Worm (Caenorhabditis elegans) whole organism, young adult: Measurements from ENCODE around the gene sqst-3.
A peak's percentile ranks its signal among the peaks of the same experiment; 100 is the strongest.

ENCODE experiments used
- B0019.2 ChIP-seq: fragments of 200-800 bp; sonication (Bioruptor generic); conservative IDR thresholded peaks from 2 replicates; pipeline ENCODE4 v1.3.6; 2022; ENCODE audit warnings: missing genetic modification reagents, missing genetic modification characterization, missing compliant biosample characterization
- B0035.1 ChIP-seq: sonication (generic microtip); optimal IDR thresholded peaks from 2 replicates; lab custom pipeline; 2016; ENCODE audit warnings: missing genetic modification characterization, mild to moderate bottlenecking, missing compliant biosample characterization, missing genotype, missing genetic modification reagents
- B0261.1 ChIP-seq: sonication (generic microtip); optimal IDR thresholded peaks from 2 replicates; lab custom pipeline; 2016; ENCODE audit warnings: mild to moderate bottlenecking, missing genetic modification characterization, moderate library complexity, missing compliant biosample characterization
- F33H1.4 ChIP-seq: fragments of 200-800 bp; sonication (Bioruptor generic); IDR thresholded peaks from 2 replicates; pipeline ENCODE4 v1.3.6; 2022; ENCODE audit warnings: missing genetic modification reagents, missing genetic modification characterization, missing compliant biosample characterization
- F52B5.7 ChIP-seq: sonication (generic microtip); optimal IDR thresholded peaks from 2 replicates; lab custom pipeline; 2016; ENCODE audit warnings: mild to moderate bottlenecking, missing genetic modification characterization, missing compliant biosample characterization
- F55B11.4 ChIP-seq: sonication (generic microtip); optimal IDR thresholded peaks from 2 replicates; lab custom pipeline; 2016; ENCODE audit warnings: missing compliant biosample characterization, missing genetic modification characterization, borderline replicate concordance; ENCODE audit not compliant: insufficient read depth
- F57A8.1 ChIP-seq: fragments of 200-800 bp; sonication (Bioruptor generic); optimal IDR thresholded peaks from 2 replicates; lab custom pipeline; 2018; ENCODE audit warnings: mild to moderate bottlenecking, missing genetic modification characterization, moderate library complexity, missing compliant biosample characterization
- K11D2.4 ChIP-seq: fragments of 200-800 bp; sonication (Bioruptor generic); IDR thresholded peaks from 2 replicates; pipeline ENCODE4 v1.3.6; 2022; ENCODE audit warnings: missing genetic modification reagents, missing genetic modification characterization, missing compliant biosample characterization
- K12H6.12 ChIP-seq: fragments of 200-800 bp; sonication (Bioruptor generic); optimal IDR thresholded peaks from 2 replicates; lab custom pipeline; 2018; ENCODE audit warnings: mild to moderate bottlenecking, missing genetic modification characterization, missing compliant biosample characterization
- T07F8.4 ChIP-seq: sonication (generic microtip); optimal IDR thresholded peaks from 2 replicates; lab custom pipeline; 2016; ENCODE audit warnings: mild to moderate bottlenecking, missing genetic modification characterization, moderate library complexity, missing compliant biosample characterization
- Y53G8AR.9 ChIP-seq: fragments of 200-800 bp; sonication (Bioruptor generic); conservative IDR thresholded peaks from 2 replicates; pipeline ENCODE4 v1.3.6; 2022; ENCODE audit warnings: missing genetic modification reagents, missing genetic modification characterization, missing compliant biosample characterization
- attf-3 ChIP-seq: fragments of 200-800 bp; sonication (Bioruptor generic); conservative IDR thresholded peaks from 2 replicates; pipeline ENCODE4 v1.3.6; 2022; ENCODE audit warnings: missing genetic modification reagents, missing genetic modification characterization, missing compliant biosample characterization
- attf-5 ChIP-seq: fragments of 200-800 bp; sonication (Bioruptor generic); optimal IDR thresholded peaks from 2 replicates; lab custom pipeline; 2018; ENCODE audit warnings: mild to moderate bottlenecking, missing genetic modification characterization, missing compliant biosample characterization
- ccch-3 ChIP-seq: fragments of 200-800 bp; sonication (Bioruptor generic); optimal IDR thresholded peaks from 2 replicates; lab custom pipeline; 2018; ENCODE audit warnings: mild to moderate bottlenecking, missing genetic modification characterization, missing compliant biosample characterization
- cebp-1 ChIP-seq, 2 experiments: fragments of 200-800 bp in 1 of 2; sonication (Bioruptor generic) in 1 of 2; sonication (generic microtip) in 1 of 2; IDR thresholded peaks in 1 of 2; optimal IDR thresholded peaks in 1 of 2; 2 replicates each; pipeline versions ENCODE4 v1.3.6 to Lab custom; 2017 to 2022; ENCODE audit warnings: missing compliant biosample characterization in 2 of 2, missing genetic modification characterization in 2 of 2, mild to moderate bottlenecking in 1 of 2, missing genetic modification reagents in 1 of 2, moderate library complexity in 1 of 2
- cebp-2 ChIP-seq: fragments of 200-800 bp; sonication (Bioruptor generic); IDR thresholded peaks from 2 replicates; pipeline ENCODE4 v1.3.6; 2022; ENCODE audit warnings: missing genetic modification characterization, missing compliant biosample characterization
- ceh-40 ChIP-seq: fragments of 200-800 bp; sonication (Bioruptor generic); IDR thresholded peaks from 2 replicates; pipeline ENCODE4 v1.3.6; 2022; ENCODE audit warnings: missing genetic modification characterization, missing compliant biosample characterization
- gei-17 ChIP-seq: fragments of 200-800 bp; sonication (Bioruptor generic); optimal IDR thresholded peaks from 2 replicates; lab custom pipeline; 2018; ENCODE audit warnings: mild to moderate bottlenecking, missing genetic modification characterization, missing compliant biosample characterization
- hlh-12 ChIP-seq: sonication (generic microtip); optimal IDR thresholded peaks from 2 replicates; lab custom pipeline; 2016; ENCODE audit warnings: missing genetic modification characterization, missing compliant biosample characterization
- hmg-20 ChIP-seq: fragments of 200-800 bp; sonication (Bioruptor generic); IDR thresholded peaks from 2 replicates; pipeline ENCODE4 v1.3.6; 2022; ENCODE audit warnings: missing genetic modification reagents, missing genetic modification characterization, missing compliant biosample characterization
- lag-1 ChIP-seq: fragments of 200-800 bp; sonication (Bioruptor generic); IDR thresholded peaks from 2 replicates; pipeline ENCODE4 v1.3.6; 2022; ENCODE audit warnings: missing genetic modification reagents, missing genetic modification characterization, missing compliant biosample characterization
- lin-35 ChIP-seq, 3 experiments: fragments of 150-350 bp in 2 of 3; sonication (generic microtip) in 1 of 3; optimal IDR thresholded peaks; 2 replicates each; lab custom pipeline; 2014 to 2018; ENCODE audit warnings: missing biosample characterization in 3 of 3, missing genetic modification characterization in 3 of 3, missing genetic modification reagents in 3 of 3
- lin-40 ChIP-seq: sonication (generic microtip); optimal IDR thresholded peaks from 2 replicates; lab custom pipeline; 2016; ENCODE audit warnings: missing genetic modification characterization, mild to moderate bottlenecking, missing compliant biosample characterization, missing genotype, missing genetic modification reagents
- lsl-1 ChIP-seq: fragments of 200-800 bp; sonication (Bioruptor generic); optimal IDR thresholded peaks from 2 replicates; lab custom pipeline; 2018; ENCODE audit warnings: mild to moderate bottlenecking, missing genetic modification characterization, moderate library complexity, missing compliant biosample characterization
- madf-10 ChIP-seq: sonication (generic microtip); optimal IDR thresholded peaks from 2 replicates; lab custom pipeline; 2016; ENCODE audit warnings: mild to moderate bottlenecking, missing genetic modification characterization, missing compliant biosample characterization
- madf-3 ChIP-seq: fragments of 200-800 bp; sonication (Bioruptor generic); IDR thresholded peaks from 2 replicates; pipeline ENCODE4 v1.3.6; 2022; ENCODE audit warnings: missing genetic modification reagents, missing genetic modification characterization, missing compliant biosample characterization
- madf-6 ChIP-seq: fragments of 200-800 bp; sonication (Bioruptor generic); IDR thresholded peaks from 2 replicates; pipeline ENCODE4 v1.3.6; 2022; ENCODE audit warnings: missing genetic modification reagents, missing genetic modification characterization, missing compliant biosample characterization
- madf-8 ChIP-seq: fragments of 200-800 bp; sonication (Bioruptor generic); conservative IDR thresholded peaks from 2 replicates; pipeline ENCODE4 v1.3.6; 2022; ENCODE audit warnings: missing genetic modification reagents, missing genetic modification characterization, missing compliant biosample characterization
- mes-4 ChIP-seq: sonication (generic microtip); optimal IDR thresholded peaks from 2 replicates; lab custom pipeline; 2016; ENCODE audit warnings: missing genotype, missing genetic modification characterization, missing compliant biosample characterization
- mxl-1 ChIP-seq: sonication (generic microtip); optimal IDR thresholded peaks from 2 replicates; lab custom pipeline; 2016; ENCODE audit warnings: missing genetic modification characterization, missing compliant biosample characterization
- nfyb-1 ChIP-seq: fragments of 200-800 bp; sonication (Bioruptor generic); IDR thresholded peaks from 2 replicates; pipeline ENCODE4 v1.3.6; 2022; ENCODE audit warnings: missing genetic modification reagents, missing genetic modification characterization, missing compliant biosample characterization
- nhr-80 ChIP-seq: sonication (generic microtip); optimal IDR thresholded peaks from 2 replicates; lab custom pipeline; 2016; ENCODE audit warnings: missing genetic modification characterization, missing compliant biosample characterization
- repo-1 ChIP-seq: sonication (generic microtip); optimal IDR thresholded peaks from 2 replicates; lab custom pipeline; 2017; ENCODE audit warnings: mild to moderate bottlenecking, missing genetic modification characterization, missing compliant biosample characterization
- sdz-38 ChIP-seq: sonication (generic microtip); optimal IDR thresholded peaks from 2 replicates; lab custom pipeline; 2016; ENCODE audit warnings: missing genotype, missing genetic modification characterization, missing compliant biosample characterization
- snpc-1.1 ChIP-seq: sonication (generic microtip); optimal IDR thresholded peaks from 2 replicates; lab custom pipeline; 2017; ENCODE audit warnings: missing genetic modification characterization, mild to moderate bottlenecking, missing compliant biosample characterization, antibody characterized with exemption, moderate library complexity, missing genotype, missing genetic modification reagents; ENCODE audit not compliant: insufficient read depth
- snpc-3.4 ChIP-seq: sonication (generic microtip); optimal IDR thresholded peaks from 2 replicates; lab custom pipeline; 2017; ENCODE audit warnings: missing genetic modification characterization, mild to moderate bottlenecking, missing compliant biosample characterization, antibody characterized with exemption, moderate library complexity, missing genotype, missing genetic modification reagents
- snpc-4 ChIP-seq, 5 experiments: fragments of 150-350 bp in 1 of 5; sonication (generic microtip) in 4 of 5; optimal IDR thresholded peaks; 2 replicates each; lab custom pipeline; 2014 to 2018; ENCODE audit warnings: missing genetic modification characterization in 5 of 5, missing biosample characterization in 3 of 5, antibody characterized with exemption in 2 of 5, mild to moderate bottlenecking in 2 of 5, missing compliant biosample characterization in 2 of 5, missing genotype in 2 of 5, moderate library complexity in 2 of 5, missing genetic modification reagents in 1 of 5
- tbp1 ChIP-seq: fragments of 200-800 bp; sonication (Bioruptor generic); optimal IDR thresholded peaks from 2 replicates; lab custom pipeline; 2018; ENCODE audit warnings: mild to moderate bottlenecking, missing genetic modification characterization, missing compliant biosample characterization
- unc-130 ChIP-seq: sonication (generic microtip); optimal IDR thresholded peaks from 2 replicates; lab custom pipeline; 2016; ENCODE audit warnings: missing genetic modification reagents, missing genetic modification characterization, missing compliant biosample characterization
- ztf-25 ChIP-seq: fragments of 200-800 bp; sonication (Bioruptor generic); IDR thresholded peaks from 2 replicates; pipeline ENCODE4 v1.3.6; 2022; ENCODE audit warnings: missing genetic modification reagents, missing genetic modification characterization, missing compliant biosample characterization
- ztf-6 ChIP-seq: fragments of 200-800 bp; sonication (Bioruptor generic); IDR thresholded peaks from 2 replicates; pipeline ENCODE4 v1.3.6; 2022; ENCODE audit warnings: missing genetic modification reagents, missing genetic modification characterization, missing compliant biosample characterization

Gene sqst-3

DNA sequence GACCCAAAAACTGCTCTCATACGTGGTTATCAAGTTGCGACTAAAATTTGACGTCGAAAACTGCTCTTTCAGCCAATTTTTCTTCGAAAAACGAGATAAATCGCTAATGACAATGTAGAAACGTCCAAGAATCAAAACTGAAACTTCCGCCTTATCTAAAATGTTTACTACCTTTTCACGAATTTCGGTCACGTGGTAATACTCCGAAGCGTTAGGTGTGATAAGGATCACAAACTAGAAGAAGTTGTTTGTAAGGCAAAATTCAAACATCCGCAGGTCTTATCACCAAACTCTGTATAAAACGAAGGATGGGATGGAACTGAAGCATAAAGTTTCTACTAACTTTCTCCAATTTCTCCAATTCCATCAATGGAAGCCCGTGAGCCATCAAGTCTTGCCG is at the start of gene sqst-3:
sqst-3 (plus strand) TSS at position 370 of the 400 bp plus-strand sequence.
- TF ChIP-seq ztf-25 (no peak), lag-1 (no peak), repo-1 (no peak), ccch-3 (GFP tag; lab: Kevin White, UChicago) (no peak), Y53G8AR.9 (GFP tag; lab: Robert Waterston, UW) (no peak), F55B11.4 (tag; lab: Kevin White, UChicago) (no peak), lsl-1 (GFP tag; lab: Kevin White, UChicago) (no peak), F52B5.7 (tag; lab: Kevin White, UChicago) (no peak), B0261.1 (no peak), snpc-1.1 (tag; lab: Kevin White, UChicago) (no peak), tbp1 (GFP tag; lab: Kevin White, UChicago) (no peak), ztf-6 (GFP tag; lab: Robert Waterston, UW) (no peak), B0035.1 (tag; lab: Kevin White, UChicago) (no peak), hmg-20 (no peak), attf-3 (GFP tag; lab: Robert Waterston, UW) (no peak), attf-5 (GFP tag; lab: Kevin White, UChicago) (no peak), F33H1.4 (no peak), hlh-12 (tag; lab: Kevin White, UChicago) (no peak), lin-35 (GFP tag; optimal IDR thresholded peaks at IDR 0.05; lab: Kevin White, UChicago) (no peak), nfyb-1 (GFP tag; lab: Robert Waterston, UW) (no peak)

- TF ChIP-seq attf-3 (GFP tag; lab: Robert Waterston, UW) (no peak), sdz-38 (tag; lab: Kevin White, UChicago) (no peak), cebp-2 (no peak), repo-1 (no peak), lin-35 (GFP tag; optimal IDR thresholded peaks at IDR 0.05; lab: Kevin White, UChicago) (no peak), snpc-1.1 (tag; lab: Kevin White, UChicago) (no peak), madf-3 (GFP tag; lab: Robert Waterston, UW) (no peak), ceh-40 (no peak), B0019.2 (GFP tag; lab: Robert Waterston, UW) (no peak), cebp-1 (GFP tag; IDR thresholded peaks at IDR 0.05; lab: Robert Waterston, UW) (no peak), cebp-1 (tag; optimal IDR thresholded peaks at IDR 0.05; lab: Kevin White, UChicago) (no peak), F52B5.7 (tag; lab: Kevin White, UChicago) (no peak), nhr-80 (tag; lab: Kevin White, UChicago) (no peak), mxl-1 (no peak), T07F8.4 (no peak), gei-17 (GFP tag; lab: Kevin White, UChicago) (no peak)
Observed at ce11 chrV:19181684-19182083, 48.9 kb upstream of the sqst-3 start.

ce11 chrV:19189963-19190597 is 40.5 kb upstream of the sqst-3 start, which contains the start of the genes Y39B6A.3 and pph-5:
Gene Y39B6A.3, minus strand, starts transcription at chrV:19190013.
Gene pph-5, plus strand, starts transcription at chrV:19190547.
- TF ChIP-seq attf-5 (GFP tag; lab: Kevin White, UChicago) = peak; percentile 69
- 0 out of 2 replicates have a peak, but pooled peaks have one; percentile 38 for TF ChIP-seq K11D2.4 (GFP tag; lab: Robert Waterston, UW)
- TF ChIP-seq unc-130 (GFP tag; lab: Kevin White, UChicago) = no peak
- no peak for TF ChIP-seq madf-8 (GFP tag; lab: Robert Waterston, UW)
- peak; percentile 98 for TF ChIP-seq attf-3 (GFP tag; lab: Robert Waterston, UW)
- TF ChIP-seq mes-4 = no peak
- no peak for TF ChIP-seq madf-10 (tag; lab: Kevin White, UChicago)
- no peak for TF ChIP-seq cebp-1 (GFP tag; IDR thresholded peaks at IDR 0.05; lab: Robert Waterston, UW)
- peak; percentile 2 for TF ChIP-seq cebp-1 (tag; optimal IDR thresholded peaks at IDR 0.05; lab: Kevin White, UChicago)
- no peak for TF ChIP-seq madf-3 (GFP tag; lab: Robert Waterston, UW)
- TF ChIP-seq lin-40 (tag; lab: Kevin White, UChicago) = peak; percentile 36
- TF ChIP-seq snpc-4 (GFP tag; optimal IDR thresholded peaks at IDR 0.05; lab: Kevin White, UChicago) = no peak
- TF ChIP-seq snpc-4 (tag; optimal IDR thresholded peaks at IDR 0.05; lab: Kevin White, UChicago) = peak in 1 of 4 experiments; percentile 36
- TF ChIP-seq K12H6.12 (tag; lab: Kevin White, UChicago) = peak; percentile 31
- TF ChIP-seq madf-6 (GFP tag; lab: Robert Waterston, UW) = no peak
- TF ChIP-seq F57A8.1 (GFP tag; lab: Kevin White, UChicago) = no peak
- peak; percentile 25 for TF ChIP-seq snpc-3.4
